Fruit fly (Drosophila melanogaster): ENCODE results near the gene CG5676.

Gene CG5676

dm6 chr2L:10299810-10300147 is 44.1 kb upstream of the CG5676 start, which contains the start of gene CYLD (continued):
- TF ChIP-seq CG9437 (GFP tag; optimal IDR thresholded peaks at IDR 0.05) (peak; percentile 50), CG11560 (tag; IDR thresholded peaks at IDR 0.05) (no peak), bigmax (GFP tag; optimal IDR thresholded peaks at IDR 0.05) (no peak), CG8478 (optimal IDR thresholded peaks at IDR 0.05) (no peak), Pdp1 (GFP tag; optimal IDR thresholded peaks at IDR 0.05) (peak in 1 of 2 experiments; percentile 26), CG11723 (GFP tag; optimal IDR thresholded peaks at IDR 0.05) (no peak), CG11247 (GFP tag; IDR thresholded peaks at IDR 0.05) (no peak), CG1529 (GFP tag; optimal IDR thresholded peaks at IDR 0.05) (peak; percentile 25), ERR (GFP tag; optimal IDR thresholded peaks at IDR 0.05) (no peak), Doc2 (GFP tag; IDR thresholded peaks at IDR 0.05) (no peak), Hand (GFP tag; optimal IDR thresholded peaks at IDR 0.05) (no peak), CG12942 (GFP tag; optimal IDR thresholded peaks at IDR 0.05) (peak; percentile 60), Usf (GFP tag; optimal IDR thresholded peaks at IDR 0.05) (no peak), CG1024 (GFP tag; IDR thresholded peaks at IDR 0.05) (peak; percentile 44; the same call in 1 of the 2 replicates), zfh1 (GFP tag; IDR thresholded peaks at IDR 0.05) (peak; percentile 81), CG1647 (GFP tag; optimal IDR thresholded peaks at IDR 0.05) (no peak), pita (GFP tag; optimal IDR thresholded peaks at IDR 0.05) (no peak), pum (GFP tag; optimal IDR thresholded peaks at IDR 0.05) (no peak), CG5180 (GFP tag; optimal IDR thresholded peaks at IDR 0.05) (no peak), mld (GFP tag; IDR thresholded peaks at IDR 0.05; ENCODE audit: partially characterized antibody) (no peak), CG18476 (GFP tag; optimal IDR thresholded peaks at IDR 0.05) (peak; percentile 32), sens-2 (GFP tag; IDR thresholded peaks at IDR 0.05) (no peak), CG4730 (GFP tag; IDR thresholded peaks at IDR 0.05) (no peak)

dm6 chr2L:10299077-10299809 is 43.6 kb upstream of the CG5676 start:
- TF ChIP-seq Trl (optimal IDR thresholded peaks at IDR 0.05) (no peak), Trl (GFP tag; optimal IDR thresholded peaks at IDR 0.05) (no peak), CG10543 (GFP tag; optimal IDR thresholded peaks at IDR 0.05) (no peak), Usf (GFP tag; optimal IDR thresholded peaks at IDR 0.05) (no peak), sr (GFP tag; IDR thresholded peaks at IDR 0.05) (no peak), CG31441 (GFP tag; IDR thresholded peaks at IDR 0.05) (no peak), Opbp (GFP tag; IDR thresholded peaks at IDR 0.05; ENCODE audit: partially characterized antibody) (no peak), CG16779 (GFP tag; IDR thresholded peaks at IDR 0.05) (no peak), Asciz (GFP tag; optimal IDR thresholded peaks at IDR 0.05) (no peak), Nf-YC (tag; optimal IDR thresholded peaks at IDR 0.05) (no peak), Rx (GFP tag; IDR thresholded peaks at IDR 0.05) (no peak), Dek (tag; optimal IDR thresholded peaks at IDR 0.05) (no peak), slp2 (GFP tag; optimal IDR thresholded peaks at IDR 0.05) (no peak), Lpt (GFP tag; optimal IDR thresholded peaks at IDR 0.05) (no peak), Abd-B (GFP tag; optimal IDR thresholded peaks at IDR 0.05) (no peak), CG6254 (GFP tag; optimal IDR thresholded peaks at IDR 0.05) (no peak), pros (GFP tag; optimal IDR thresholded peaks at IDR 0.05) (no peak), Hey (tag; optimal IDR thresholded peaks at IDR 0.05) (no peak), p53 (GFP tag; optimal IDR thresholded peaks at IDR 0.05) (no peak), dmrt11E (tag; optimal IDR thresholded peaks at IDR 0.05) (peak; percentile 20), CG2116 (GFP tag; optimal IDR thresholded peaks at IDR 0.05) (no peak), CG16863 (GFP tag; optimal IDR thresholded peaks at IDR 0.05) (no peak), bab2 (GFP tag; optimal IDR thresholded peaks at IDR 0.05) (no peak), Fer3 (tag; optimal IDR thresholded peaks at IDR 0.05) (no peak), CG33557 (GFP tag; optimal IDR thresholded peaks at IDR 0.05) (no peak), Spps (tag; optimal IDR thresholded peaks at IDR 0.05) (no peak), CG17359 (tag; optimal IDR thresholded peaks at IDR 0.05) (peak; percentile 16), stc (GFP tag; IDR thresholded peaks at IDR 0.05) (no peak), CoRest (tag; optimal IDR thresholded peaks at IDR 0.05) (no peak), Ptx1 (GFP tag; IDR thresholded peaks at IDR 0.05) (no peak)

All from whole organism, embryonic.